Fruit fly (Drosophila melanogaster): ENCODE measurements around the gene Bdbt.

The Bdbt gene

DNA sequence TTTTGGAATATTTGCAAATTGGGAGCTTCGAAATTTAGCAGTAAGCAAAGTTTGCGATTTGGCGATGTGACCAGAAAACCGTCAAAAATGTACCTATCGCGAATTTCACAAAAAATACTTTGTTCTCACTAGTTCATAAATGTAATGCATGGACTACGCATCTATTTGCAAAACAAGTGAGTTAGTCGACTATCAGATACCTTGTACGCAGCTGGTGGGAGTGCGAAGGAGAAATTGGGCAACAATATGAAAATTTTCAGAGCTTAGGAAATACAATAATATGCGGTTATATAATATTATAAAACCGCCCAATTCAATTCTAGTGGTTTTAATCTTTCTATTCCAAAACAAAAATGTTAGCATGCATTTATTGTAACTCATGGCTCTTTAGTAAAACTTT lies at the start of gene Bdbt:
Bdbt (minus strand) TSS at position 73 of the 400 bp plus-strand sequence.
- TF ChIP-seq usp (GFP tag; optimal IDR thresholded peaks at IDR 0.05) (no peak), CG8478 (optimal IDR thresholded peaks at IDR 0.05) (no peak), EcR (GFP tag; optimal IDR thresholded peaks at IDR 0.05) (no peak), psq (optimal IDR thresholded peaks at IDR 0.05) (no peak), Dll (optimal IDR thresholded peaks at IDR 0.05) (no peak), pan (optimal IDR thresholded peaks at IDR 0.05) (no peak)

- TF ChIP-seq pan (optimal IDR thresholded peaks at IDR 0.05), result no peak
- TF ChIP-seq EcR (GFP tag; optimal IDR thresholded peaks at IDR 0.05), result no peak
- no peak for TF ChIP-seq usp (GFP tag; optimal IDR thresholded peaks at IDR 0.05)
- no peak for TF ChIP-seq Dll (optimal IDR thresholded peaks at IDR 0.05)
- TF ChIP-seq CG8478 (optimal IDR thresholded peaks at IDR 0.05), result no peak
- no peak for TF ChIP-seq psq (optimal IDR thresholded peaks at IDR 0.05)
Measured at dm6 chr3R:21168105-21168504, 49.4 kb upstream of the Bdbt start, which contains the start of gene Snmp1. TSS of gene Snmp1 (minus strand) at chr3R:21168205.

dm6 chr3R:21163318-21163828 lies 44.7 kb upstream of the Bdbt start, which contains the start of gene CG5810:
TSS of gene CG5810 (plus strand) at chr3R:21163778.
- no peak for TF ChIP-seq pan (optimal IDR thresholded peaks at IDR 0.05)
- no peak for TF ChIP-seq CG8478 (optimal IDR thresholded peaks at IDR 0.05)
- TF ChIP-seq usp (GFP tag; optimal IDR thresholded peaks at IDR 0.05), result no peak
- TF ChIP-seq psq (optimal IDR thresholded peaks at IDR 0.05), result no peak
- no peak for TF ChIP-seq Dll (optimal IDR thresholded peaks at IDR 0.05)
- TF ChIP-seq EcR (GFP tag; optimal IDR thresholded peaks at IDR 0.05), result no peak

DNA sequence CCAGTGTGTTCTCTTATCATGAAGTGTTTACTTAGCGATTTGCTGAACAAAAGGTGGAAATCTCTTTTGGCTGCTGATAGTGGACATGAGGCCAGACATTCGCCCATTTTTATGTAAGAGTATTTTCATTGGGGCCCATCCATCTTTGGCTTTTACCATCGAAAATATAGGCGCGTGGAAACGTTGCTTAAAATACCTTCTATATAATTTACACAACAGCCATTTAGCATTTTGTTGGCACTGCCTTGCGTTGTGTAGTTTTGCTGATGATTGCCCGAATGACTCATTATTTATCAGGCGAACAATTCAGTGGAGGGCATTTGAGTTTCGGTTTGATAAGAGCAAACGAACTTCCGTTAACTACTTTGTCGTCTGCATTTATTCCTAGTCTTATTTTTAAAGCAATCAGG lies 43.0 kb upstream of the Bdbt start:
- TF ChIP-seq Dll (optimal IDR thresholded peaks at IDR 0.05) (no peak), pan (optimal IDR thresholded peaks at IDR 0.05) (no peak), CG8478 (optimal IDR thresholded peaks at IDR 0.05) (no peak)

- TF ChIP-seq Dll (optimal IDR thresholded peaks at IDR 0.05), result no peak
- TF ChIP-seq EcR (GFP tag; optimal IDR thresholded peaks at IDR 0.05), result no peak
- TF ChIP-seq psq (optimal IDR thresholded peaks at IDR 0.05), result no peak
- TF ChIP-seq usp (GFP tag; optimal IDR thresholded peaks at IDR 0.05), result no peak
- no peak for TF ChIP-seq pan (optimal IDR thresholded peaks at IDR 0.05)
- TF ChIP-seq CG8478 (optimal IDR thresholded peaks at IDR 0.05), result no peak
Measured at dm6 chr3R:21161042-21161532, 42.4 kb upstream of the Bdbt start, which contains the start of gene cDIP. TSS of gene cDIP (minus strand) at chr3R:21161092.

DNA sequence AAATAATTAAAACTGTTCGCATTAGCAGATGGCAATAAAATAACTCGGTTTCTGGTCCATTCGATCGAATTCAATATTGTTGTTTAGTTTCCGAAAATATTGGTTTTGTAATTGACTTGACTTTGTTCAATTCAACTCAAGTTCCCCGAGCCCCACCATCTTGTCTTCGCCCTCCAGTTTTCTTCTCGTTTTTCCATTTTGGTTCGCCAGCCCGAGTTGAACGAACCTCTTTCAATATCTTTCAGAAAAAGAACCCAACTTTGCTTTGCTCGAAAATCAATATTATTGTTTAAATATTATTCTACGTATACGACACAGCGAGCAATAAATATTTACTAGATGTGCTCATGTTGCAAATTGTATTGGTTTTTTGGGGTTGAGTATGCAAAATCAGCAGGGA lies 40.0 kb upstream of the Bdbt start:
- TF ChIP-seq pan (optimal IDR thresholded peaks at IDR 0.05) (no peak), psq (optimal IDR thresholded peaks at IDR 0.05) (no peak), usp (GFP tag; optimal IDR thresholded peaks at IDR 0.05) (no peak), Dll (optimal IDR thresholded peaks at IDR 0.05) (no peak), CG8478 (optimal IDR thresholded peaks at IDR 0.05) (no peak), EcR (GFP tag; optimal IDR thresholded peaks at IDR 0.05) (no peak)

DNA sequence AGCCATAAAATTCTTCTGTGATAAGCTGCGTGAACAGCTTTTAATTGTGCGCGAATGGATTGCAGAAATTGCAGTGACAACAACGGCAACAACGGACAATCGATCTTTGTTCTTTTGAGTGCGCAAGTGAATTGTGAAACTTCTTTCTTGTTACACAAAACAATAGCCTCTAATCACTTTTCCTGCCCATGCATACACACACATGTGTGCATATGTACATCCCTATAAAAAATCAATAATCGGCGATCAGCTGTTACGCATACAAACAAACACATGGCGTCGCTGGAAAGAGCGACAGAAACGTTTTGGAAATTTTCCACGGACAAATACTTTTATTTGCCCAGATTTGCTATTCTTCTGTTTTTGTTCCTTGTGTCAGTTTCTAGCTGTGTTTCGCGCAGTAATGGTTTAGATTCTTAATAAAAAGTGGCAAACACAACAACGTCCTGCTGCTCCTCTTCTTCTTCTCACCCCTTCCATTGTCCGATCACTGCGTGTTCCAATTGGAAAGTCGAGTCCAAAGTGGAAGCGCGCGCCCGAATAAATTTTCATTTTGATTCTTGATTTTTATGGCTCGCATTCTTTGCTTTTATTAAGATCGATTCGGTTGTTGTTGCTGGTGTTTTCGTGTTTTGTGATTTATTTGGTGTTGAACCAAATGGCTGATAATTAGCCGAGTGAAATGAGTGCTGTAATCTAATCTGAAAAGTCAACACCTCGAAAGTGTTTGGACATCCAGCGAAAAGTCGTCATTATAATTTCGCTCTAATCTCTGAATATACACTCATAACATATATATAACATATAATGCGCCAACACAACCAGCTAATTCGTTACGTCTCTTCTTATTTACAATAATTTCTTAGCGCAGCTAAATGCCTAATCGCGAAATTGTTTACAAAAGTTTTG lies 38.2 kb upstream of the Bdbt start:
- TF ChIP-seq psq (optimal IDR thresholded peaks at IDR 0.05) (no peak), CG8478 (optimal IDR thresholded peaks at IDR 0.05) (no peak), EcR (GFP tag; optimal IDR thresholded peaks at IDR 0.05) (no peak), usp (GFP tag; optimal IDR thresholded peaks at IDR 0.05) (no peak), pan (optimal IDR thresholded peaks at IDR 0.05) (no peak), Dll (optimal IDR thresholded peaks at IDR 0.05) (no peak)

DNA sequence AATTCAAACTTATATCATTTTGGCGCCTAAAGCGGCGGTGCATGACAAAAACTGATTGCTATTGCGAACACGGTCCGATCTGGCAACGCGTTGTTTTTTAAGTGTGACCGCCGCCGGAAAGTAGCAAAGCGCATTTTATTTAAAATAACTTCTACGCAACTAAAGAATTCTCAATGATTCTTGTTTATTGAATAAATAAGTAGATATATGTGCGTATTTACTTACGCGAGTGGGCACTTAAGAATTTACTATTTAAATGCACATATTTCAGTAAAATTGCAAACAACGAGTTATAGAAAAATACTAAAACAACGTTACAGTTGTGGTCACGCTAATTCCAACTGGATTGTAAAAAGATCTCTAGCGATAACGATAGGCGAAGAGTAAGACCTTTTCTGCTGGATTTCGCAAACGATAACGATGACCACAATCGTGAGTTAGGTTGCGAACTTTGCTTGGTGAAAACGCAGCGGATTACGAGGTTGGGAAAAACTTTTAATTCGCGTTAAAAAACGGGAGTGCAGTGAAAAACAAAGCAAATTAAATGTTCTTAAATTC lies 37.4 kb upstream of the Bdbt start:
- TF ChIP-seq pan (optimal IDR thresholded peaks at IDR 0.05), result no peak
- no peak for TF ChIP-seq EcR (GFP tag; optimal IDR thresholded peaks at IDR 0.05)
- no peak for TF ChIP-seq psq (optimal IDR thresholded peaks at IDR 0.05)
- TF ChIP-seq usp (GFP tag; optimal IDR thresholded peaks at IDR 0.05), result no peak
- TF ChIP-seq CG8478 (optimal IDR thresholded peaks at IDR 0.05), result no peak
- no peak for TF ChIP-seq Dll (optimal IDR thresholded peaks at IDR 0.05)

DNA sequence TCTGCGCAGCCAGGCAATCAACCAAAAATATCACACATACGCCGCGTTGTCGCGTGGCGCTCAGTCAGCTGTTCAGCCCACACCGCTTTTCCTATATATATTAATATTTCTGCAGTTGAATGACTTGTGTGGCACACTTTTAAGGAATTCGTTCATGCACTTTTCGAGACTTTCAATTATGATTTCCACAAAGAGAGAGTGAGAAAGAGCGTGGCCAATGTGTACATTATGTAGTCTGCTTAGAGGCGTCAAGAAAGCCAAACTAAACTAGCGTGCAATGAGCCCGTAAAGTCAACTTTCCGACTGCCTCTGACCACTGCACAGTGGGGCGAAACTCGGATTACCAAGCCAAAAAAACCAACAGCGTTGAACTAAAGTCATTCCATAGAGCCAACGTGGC lies 35.5 kb upstream of the Bdbt start:
- TF ChIP-seq psq (optimal IDR thresholded peaks at IDR 0.05) (no peak), pan (optimal IDR thresholded peaks at IDR 0.05) (no peak), usp (GFP tag; optimal IDR thresholded peaks at IDR 0.05) (no peak), CG8478 (optimal IDR thresholded peaks at IDR 0.05) (no peak), Dll (optimal IDR thresholded peaks at IDR 0.05) (no peak), EcR (GFP tag; optimal IDR thresholded peaks at IDR 0.05) (no peak)

- TF ChIP-seq EcR (GFP tag; optimal IDR thresholded peaks at IDR 0.05) (no peak), pan (optimal IDR thresholded peaks at IDR 0.05) (no peak), psq (optimal IDR thresholded peaks at IDR 0.05) (no peak), usp (GFP tag; optimal IDR thresholded peaks at IDR 0.05) (no peak), Dll (optimal IDR thresholded peaks at IDR 0.05) (no peak), CG8478 (optimal IDR thresholded peaks at IDR 0.05) (no peak)
Measured at dm6 chr3R:21152856-21153278, 34.2 kb upstream of the Bdbt start.

DNA sequence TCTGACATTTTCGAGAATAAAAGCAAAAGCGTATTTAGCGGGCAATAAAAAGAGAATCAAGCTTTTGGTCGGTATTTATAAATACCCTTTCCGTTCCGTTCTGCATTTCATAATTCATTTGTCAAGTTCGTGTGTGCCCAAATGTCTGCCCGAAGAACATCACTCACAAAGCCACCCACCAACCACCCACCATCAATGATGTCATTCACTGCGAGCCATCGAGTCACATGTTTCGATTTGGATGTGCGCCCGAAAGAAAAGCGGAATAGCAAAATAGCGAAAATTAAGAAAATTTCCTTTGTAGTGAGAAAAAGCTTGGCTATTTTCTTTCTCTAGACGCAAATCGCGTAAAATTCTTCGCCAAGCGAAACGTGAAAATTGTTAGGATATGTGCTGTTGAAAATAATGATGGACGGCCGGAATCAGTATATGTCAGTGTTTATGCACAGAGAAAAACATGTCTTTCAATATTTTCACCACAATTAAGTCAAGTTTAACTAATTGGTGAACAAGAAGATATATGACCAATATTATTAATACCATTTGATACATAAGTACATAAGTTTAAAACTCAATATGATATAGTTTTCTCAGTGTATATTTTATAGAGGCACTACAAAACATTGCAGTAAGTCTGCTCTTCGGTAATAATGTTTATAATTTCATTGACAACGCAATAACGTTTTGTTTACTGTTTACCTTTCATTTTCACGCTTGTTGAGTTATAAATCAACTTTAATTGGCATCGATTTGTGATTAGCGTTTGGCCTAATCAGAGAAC lies 32.6 kb upstream of the Bdbt start:
- no peak for TF ChIP-seq EcR (GFP tag; optimal IDR thresholded peaks at IDR 0.05)
- no peak for TF ChIP-seq psq (optimal IDR thresholded peaks at IDR 0.05)
- TF ChIP-seq CG8478 (optimal IDR thresholded peaks at IDR 0.05), result no peak
- TF ChIP-seq pan (optimal IDR thresholded peaks at IDR 0.05), result no peak
- no peak for TF ChIP-seq usp (GFP tag; optimal IDR thresholded peaks at IDR 0.05)
- TF ChIP-seq Dll (optimal IDR thresholded peaks at IDR 0.05), result no peak
